Worm (Caenorhabditis elegans) whole organism, mixed stage, embryonic: ENCODE data around the gene fbxb-81.

Experiments
- M03D4.4 ChIP-seq: sonication (generic microtip); optimal IDR thresholded peaks from 2 replicates; lab custom pipeline; 2017; ENCODE audit warnings: mild to moderate bottlenecking, missing genetic modification characterization, missing compliant biosample characterization
- lsy-2 ChIP-seq: fragments of 150-350 bp; optimal IDR thresholded peaks from 2 replicates; lab custom pipeline; 2014; ENCODE audit warnings: missing biosample characterization, missing genetic modification characterization
- mab-5 ChIP-seq: fragments of 150-350 bp; optimal IDR thresholded peaks from 2 replicates; lab custom pipeline; 2014; ENCODE audit warnings: missing biosample characterization, missing genetic modification characterization
- nhr-28 ChIP-seq: fragments of 150-350 bp; optimal IDR thresholded peaks from 2 replicates; lab custom pipeline; 2014; ENCODE audit warnings: missing biosample characterization, missing genetic modification characterization
- sem-2 ChIP-seq: fragments of 200-800 bp; sonication (Bioruptor generic); optimal IDR thresholded peaks from 2 replicates; lab custom pipeline; 2018; ENCODE audit warnings: mild to moderate bottlenecking, missing genetic modification characterization, missing compliant biosample characterization
- unc-39 ChIP-seq: fragments of 150-350 bp; optimal IDR thresholded peaks from 2 replicates; lab custom pipeline; 2014; ENCODE audit warnings: missing biosample characterization, missing genetic modification characterization

- TF ChIP-seq nhr-28 (tag; lab: Kevin White, UChicago) = no peak
- no peak for TF ChIP-seq M03D4.4 (tag; lab: Kevin White, UChicago)
- TF ChIP-seq mab-5 (tag; lab: Kevin White, UChicago) = no peak
- TF ChIP-seq sem-2 = no peak
- no peak for TF ChIP-seq unc-39 (tag; lab: Kevin White, UChicago)
- no peak for TF ChIP-seq lsy-2
Observed at ce11 chrIII:120199-120598, 20.8 kb downstream of the fbxb-81 start, which contains the start of gene pals-24.
